Fruit fly (Drosophila melanogaster): Measurements from ENCODE around the gene CG15369.

The CG15369 gene

dm6 chrX:9216572-9216971 is at the start of gene CG15369:
Gene CG15369, plus strand, starts transcription at chrX:9216872.
- TF ChIP-seq insv (optimal IDR thresholded peaks at IDR 0.05) (no peak), ttk (optimal IDR thresholded peaks at IDR 0.05) (no peak), Myc (optimal IDR thresholded peaks at IDR 0.05) (no peak)

- TF ChIP-seq psq (optimal IDR thresholded peaks at IDR 0.05) (no peak), Sin3A (optimal IDR thresholded peaks at IDR 0.05) (no peak), ttk (optimal IDR thresholded peaks at IDR 0.05) (no peak), insv (optimal IDR thresholded peaks at IDR 0.05) (no peak), Myc (optimal IDR thresholded peaks at IDR 0.05) (no peak), h (optimal IDR thresholded peaks at IDR 0.05) (no peak)
Observed at dm6 chrX:9168273-9168672, 48.4 kb upstream of the CG15369 start.

- no peak for TF ChIP-seq Sin3A (optimal IDR thresholded peaks at IDR 0.05)
- no peak for TF ChIP-seq ttk (optimal IDR thresholded peaks at IDR 0.05)
Observed at dm6 chrX:9187429-9187828, 29.2 kb upstream of the CG15369 start.

DNA sequence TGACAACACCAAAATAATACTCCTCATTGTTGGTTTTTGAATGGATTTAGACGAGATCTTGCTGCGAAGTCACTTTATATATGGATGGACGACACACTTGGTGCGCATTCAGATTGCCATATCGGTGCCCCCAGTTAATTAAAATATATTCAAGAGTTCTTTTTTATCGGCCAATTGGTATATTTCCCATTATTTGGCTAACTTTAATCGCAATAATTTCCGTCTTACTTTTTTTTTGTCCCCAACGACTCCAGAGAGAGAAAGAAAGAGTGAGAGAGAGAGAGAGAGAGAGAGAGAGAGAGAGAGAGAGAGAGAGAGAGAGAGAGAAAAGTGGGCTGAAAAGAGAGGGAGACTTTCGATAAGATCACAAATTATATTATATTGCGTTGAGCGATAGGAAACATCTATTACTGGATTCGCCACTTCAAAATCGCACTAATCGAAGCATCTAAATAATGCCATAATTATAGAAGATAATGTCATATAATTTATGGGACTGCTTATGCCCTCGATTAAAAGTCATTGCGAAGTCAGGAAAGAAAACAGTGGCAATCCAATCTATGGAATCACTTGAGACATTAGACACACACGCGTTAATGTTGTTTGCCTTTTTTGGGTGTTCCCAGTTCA is 26.0 kb upstream of the CG15369 start, which contains the start of gene CG12115:
CG12115 (minus strand) TSS at position 51 of the 630 bp plus-strand sequence.
- TF ChIP-seq psq (optimal IDR thresholded peaks at IDR 0.05) (no peak), ttk (optimal IDR thresholded peaks at IDR 0.05) (no peak), Sin3A (optimal IDR thresholded peaks at IDR 0.05) (no peak), h (optimal IDR thresholded peaks at IDR 0.05) (no peak), insv (optimal IDR thresholded peaks at IDR 0.05) (no peak), Myc (optimal IDR thresholded peaks at IDR 0.05) (no peak)

DNA sequence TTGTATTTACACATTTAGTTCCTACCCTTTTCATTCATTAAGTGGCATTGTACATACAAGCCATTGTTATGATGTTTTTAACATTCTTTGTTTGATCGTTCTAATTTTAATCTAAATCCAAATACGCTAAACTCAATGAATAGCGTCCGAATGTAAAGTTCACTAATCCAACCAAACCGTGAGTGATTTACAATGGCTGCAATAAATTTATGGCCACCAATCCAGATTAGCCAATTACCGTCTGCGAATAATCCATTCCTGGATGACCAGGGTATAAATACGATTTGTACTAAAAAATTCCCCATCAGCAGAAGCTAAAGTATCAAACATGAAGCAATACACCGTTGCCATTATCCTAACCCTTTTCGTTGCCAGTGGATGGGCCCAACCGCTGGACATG is 25.3 kb upstream of the CG15369 start, which contains the start of gene CG12057:
CG12057 (plus strand) TSS at position 301 of the 400 bp plus-strand sequence.
- no peak for TF ChIP-seq psq (optimal IDR thresholded peaks at IDR 0.05)
- no peak for TF ChIP-seq Sin3A (optimal IDR thresholded peaks at IDR 0.05)
- no peak for TF ChIP-seq Myc (optimal IDR thresholded peaks at IDR 0.05)
- TF ChIP-seq h (optimal IDR thresholded peaks at IDR 0.05), result no peak
- no peak for TF ChIP-seq ttk (optimal IDR thresholded peaks at IDR 0.05)
- TF ChIP-seq insv (optimal IDR thresholded peaks at IDR 0.05), result no peak

- TF ChIP-seq Myc (optimal IDR thresholded peaks at IDR 0.05) (no peak), insv (optimal IDR thresholded peaks at IDR 0.05) (no peak), ttk (optimal IDR thresholded peaks at IDR 0.05) (no peak), Sin3A (optimal IDR thresholded peaks at IDR 0.05) (no peak), h (optimal IDR thresholded peaks at IDR 0.05) (no peak), psq (optimal IDR thresholded peaks at IDR 0.05) (no peak)
Observed at dm6 chrX:9192429-9192828, 24.2 kb upstream of the CG15369 start, which contains the start of gene CG12056. Gene CG12056, plus strand, starts transcription at chrX:9192669.

- TF ChIP-seq h (optimal IDR thresholded peaks at IDR 0.05) (no peak), Sin3A (optimal IDR thresholded peaks at IDR 0.05) (no peak), ttk (optimal IDR thresholded peaks at IDR 0.05) (no peak), Myc (optimal IDR thresholded peaks at IDR 0.05) (no peak), psq (optimal IDR thresholded peaks at IDR 0.05) (no peak), insv (optimal IDR thresholded peaks at IDR 0.05) (no peak)
Observed at dm6 chrX:9193604-9194003, 23.1 kb upstream of the CG15369 start, which contains the start of gene CG12106. Gene CG12106, plus strand, starts transcription at chrX:9193898.

- TF ChIP-seq ttk (optimal IDR thresholded peaks at IDR 0.05) (no peak), h (optimal IDR thresholded peaks at IDR 0.05) (no peak), Sin3A (optimal IDR thresholded peaks at IDR 0.05) (no peak), insv (optimal IDR thresholded peaks at IDR 0.05) (no peak), psq (optimal IDR thresholded peaks at IDR 0.05) (no peak), Myc (optimal IDR thresholded peaks at IDR 0.05) (no peak)
Observed at dm6 chrX:9195311-9195710, 21.4 kb upstream of the CG15369 start.

DNA sequence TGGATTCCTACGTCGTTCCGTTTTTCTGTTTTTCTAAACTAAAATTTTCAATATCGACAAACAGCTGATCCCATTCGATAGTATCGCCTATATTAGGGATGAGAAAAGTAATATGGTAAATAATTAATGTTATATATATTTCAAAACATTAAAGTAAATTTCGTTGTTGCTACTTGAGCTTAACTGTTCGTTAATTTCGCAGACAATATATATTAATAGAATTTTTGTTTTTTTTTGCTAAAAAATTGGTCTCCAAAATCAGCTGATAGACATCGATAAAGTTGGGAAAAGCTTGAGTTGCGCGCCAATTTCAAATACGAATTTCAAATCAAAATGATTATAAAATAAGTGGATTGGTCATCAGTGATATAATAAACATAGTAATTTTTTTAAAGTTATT is 20.3 kb upstream of the CG15369 start, which contains the start of gene CG12118:
CG12118 (minus strand) TSS at position 53 of the 400 bp plus-strand sequence.
- TF ChIP-seq insv (optimal IDR thresholded peaks at IDR 0.05), result no peak
- no peak for TF ChIP-seq ttk (optimal IDR thresholded peaks at IDR 0.05)
- no peak for TF ChIP-seq Sin3A (optimal IDR thresholded peaks at IDR 0.05)
- no peak for TF ChIP-seq psq (optimal IDR thresholded peaks at IDR 0.05)

DNA sequence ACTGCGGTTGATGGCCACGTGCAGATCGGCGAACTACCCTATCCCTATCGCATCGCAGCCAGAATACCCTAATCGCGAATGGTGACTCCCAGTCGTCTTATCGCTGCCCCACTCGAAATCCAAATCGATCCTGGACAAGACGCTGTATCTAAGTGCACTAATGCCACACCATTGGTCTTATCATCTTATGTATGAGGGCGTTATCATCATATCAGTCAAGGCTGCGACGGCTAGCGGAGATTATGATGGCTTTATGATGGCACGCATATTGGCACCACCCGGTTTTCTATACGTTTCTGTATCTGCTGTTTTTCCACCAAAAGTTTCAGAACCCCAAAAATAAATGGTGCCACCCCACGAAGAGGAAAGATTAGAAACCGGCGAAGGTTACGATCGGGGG is 16.4 kb upstream of the CG15369 start:
- TF ChIP-seq psq (optimal IDR thresholded peaks at IDR 0.05) (no peak), insv (optimal IDR thresholded peaks at IDR 0.05) (no peak), ttk (optimal IDR thresholded peaks at IDR 0.05) (no peak), h (optimal IDR thresholded peaks at IDR 0.05) (no peak), Myc (optimal IDR thresholded peaks at IDR 0.05) (no peak), Sin3A (optimal IDR thresholded peaks at IDR 0.05) (no peak)

dm6 chrX:9201080-9201479 is 15.6 kb upstream of the CG15369 start:
- TF ChIP-seq psq (optimal IDR thresholded peaks at IDR 0.05), result no peak
- TF ChIP-seq ttk (optimal IDR thresholded peaks at IDR 0.05), result no peak
- no peak for TF ChIP-seq insv (optimal IDR thresholded peaks at IDR 0.05)
- no peak for TF ChIP-seq h (optimal IDR thresholded peaks at IDR 0.05)
- TF ChIP-seq Sin3A (optimal IDR thresholded peaks at IDR 0.05), result no peak
- no peak for TF ChIP-seq Myc (optimal IDR thresholded peaks at IDR 0.05)

DNA sequence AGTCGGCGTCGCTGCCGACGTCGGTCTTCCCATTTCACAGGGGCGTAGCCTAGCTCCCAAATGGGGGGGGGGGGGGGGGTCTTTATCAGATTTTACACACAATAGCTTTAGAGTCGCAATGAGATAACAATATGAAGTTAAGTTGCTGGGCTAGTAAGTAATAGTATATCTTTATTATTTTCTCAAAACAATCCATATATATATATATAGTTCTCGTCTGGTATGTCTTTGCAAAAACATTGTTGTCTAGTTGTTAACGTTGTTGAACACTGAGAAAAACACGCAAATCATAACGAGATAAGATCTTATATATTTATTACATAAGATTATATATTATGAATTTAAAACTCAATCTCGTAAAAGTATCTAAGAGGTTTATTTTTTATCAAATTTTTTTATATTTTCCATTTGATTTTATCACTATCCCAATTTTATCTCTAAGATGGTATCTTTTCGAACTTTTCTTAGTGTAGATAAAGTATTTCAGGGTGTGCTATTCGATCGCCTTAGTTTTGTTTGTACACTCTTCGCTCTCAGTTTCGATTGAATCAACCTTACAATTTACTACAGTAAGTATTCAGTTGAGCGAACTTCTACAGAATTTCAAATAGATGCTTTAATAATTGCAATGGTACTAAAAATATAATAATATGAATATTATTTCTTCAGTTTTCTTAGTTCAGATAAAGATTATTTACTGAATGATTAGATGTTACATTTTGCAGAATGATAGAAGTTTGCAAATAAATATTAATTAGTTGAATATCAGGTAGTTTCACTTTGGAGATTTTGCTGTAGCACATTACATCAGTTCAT is 14.6 kb upstream of the CG15369 start:
- TF ChIP-seq insv (optimal IDR thresholded peaks at IDR 0.05), result no peak
- TF ChIP-seq Myc (optimal IDR thresholded peaks at IDR 0.05), result no peak
- TF ChIP-seq psq (optimal IDR thresholded peaks at IDR 0.05), result no peak
- no peak for TF ChIP-seq ttk (optimal IDR thresholded peaks at IDR 0.05)
- no peak for TF ChIP-seq h (optimal IDR thresholded peaks at IDR 0.05)
- TF ChIP-seq Sin3A (optimal IDR thresholded peaks at IDR 0.05), result no peak

Measured in Kc167 (cell line).